Worm (Caenorhabditis elegans): ENCODE data around the gene F19F10.11.

- TF ChIP-seq snpc-4 (GFP tag; optimal IDR thresholded peaks at IDR 0.05) (no peak), snpc-4 (tag; optimal IDR thresholded peaks at IDR 0.05) (no peak), athp-1 (tag; optimal IDR thresholded peaks at IDR 0.05) (no peak), madf-10 (tag; optimal IDR thresholded peaks at IDR 0.05) (no peak), nhr-27 (tag; optimal IDR thresholded peaks at IDR 0.05) (no peak), pha-4 (tag; optimal IDR thresholded peaks at IDR 0.05) (no peak), unc-62 (GFP tag; optimal IDR thresholded peaks at IDR 0.05) (no peak), fkh-3 (tag; optimal IDR thresholded peaks at IDR 0.05) (no peak), egl-44 (GFP tag; IDR thresholded peaks at IDR 0.05) (no peak), lin-35 (GFP tag; optimal IDR thresholded peaks at IDR 0.05) (no peak), hmg-20 (GFP tag; IDR thresholded peaks at IDR 0.05) (no peak), C06A6.2 (GFP tag; conservative IDR thresholded peaks at IDR 0.05) (no peak), ztf-25 (GFP tag; IDR thresholded peaks at IDR 0.05) (no peak)
Observed at ce11 chrV:7598269-7598668, 10.8 kb upstream of the F19F10.11 start, which contains the start of gene C50E3.7.

Measured in whole organism, young adult.